Fruit fly (Drosophila melanogaster) whole organism: ENCODE measurements around the gene CG8206.

Experiments
- CG8478 ChIP-seq: fragments of >200 bp; optimal IDR thresholded peaks from 2 replicates; lab custom pipeline; 2018; ENCODE audit warnings: inconsistent platforms
- Dll ChIP-seq: fragments of >200 bp; optimal IDR thresholded peaks from 2 replicates; lab custom pipeline; 2017
- pan ChIP-seq: fragments of >200 bp; optimal IDR thresholded peaks from 2 replicates; lab custom pipeline; 2017
- psq ChIP-seq: fragments of >200 bp; optimal IDR thresholded peaks from 2 replicates; lab custom pipeline; 2017

DNA sequence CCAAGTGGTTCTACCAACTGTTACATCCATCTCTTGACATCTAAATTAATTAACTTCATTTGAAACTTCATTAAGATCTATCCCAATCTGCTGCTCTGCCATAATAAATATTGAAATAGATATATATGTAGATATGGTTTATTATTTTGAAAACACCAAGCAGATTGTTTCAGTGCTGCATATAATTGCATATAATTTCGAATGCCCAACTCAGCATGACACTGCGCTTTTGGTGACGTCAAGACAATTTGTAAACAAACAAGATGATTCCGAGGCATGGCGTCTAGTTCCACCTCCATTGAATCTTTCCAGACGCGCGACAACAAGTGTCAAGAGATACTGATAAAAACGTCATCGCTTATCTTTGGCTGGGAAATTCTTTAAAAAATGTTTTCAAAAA is 1.9 kb downstream of the CG8206 start:
- TF ChIP-seq psq (lab: Kevin White, UChicago) (no peak), Dll (lab: Kevin White, UChicago) (no peak), pan (lab: Kevin White, UChicago) (no peak), CG8478 (no peak)
